Fruit fly (Drosophila melanogaster) whole organism, embryonic: ENCODE data around the gene CG9263.

Experiments used
- Awh ChIP-seq: fragments of 200-800 bp; sonication (Bioruptor generic); IDR thresholded peaks from 2 replicates; pipeline ENCODE4, ENCODE4 v1.3.6; 2022; ENCODE audit warnings: missing biosample characterization, missing genetic modification characterization
- C15 ChIP-seq: fragments of 200-800 bp; sonication (Bioruptor generic); IDR thresholded peaks from 3 replicates; pipeline ENCODE4 v1.3.6; 2022; ENCODE audit warnings: missing biosample characterization, missing genetic modification characterization
- CG10321 ChIP-seq: fragments of 200-800 bp; sonication (Bioruptor generic); IDR thresholded peaks from 2 replicates; pipeline ENCODE4 v1.3.6; 2022; ENCODE audit warnings: missing biosample characterization, missing genetic modification characterization
- CG11398 ChIP-seq: fragments of 200-800 bp; sonication (Bioruptor generic); optimal IDR thresholded peaks from 2 replicates; lab custom pipeline; 2016; ENCODE audit warnings: missing biosample characterization, missing genetic modification characterization
- CG12071 ChIP-seq: fragments of 200-800 bp; sonication (Bioruptor generic); optimal IDR thresholded peaks from 3 replicates; lab custom pipeline; 2018; ENCODE audit warnings: missing biosample characterization, mild to moderate bottlenecking, missing genetic modification characterization
- CG13287 ChIP-seq: fragments of 200-800 bp; sonication (Bioruptor generic); IDR thresholded peaks from 2 replicates; pipeline ENCODE4 v1.3.6; 2022; ENCODE audit warnings: missing biosample characterization, missing genetic modification characterization; ENCODE audit not compliant: partially characterized antibody
- CG14014 ChIP-seq: fragments of 200-800 bp; sonication (Bioruptor generic); IDR thresholded peaks from 2 replicates; pipeline ENCODE4 v1.3.6; 2022; ENCODE audit warnings: missing biosample characterization, missing genetic modification characterization
- CG14965 ChIP-seq: fragments of 200-800 bp; sonication (Bioruptor generic); optimal IDR thresholded peaks from 2 replicates; lab custom pipeline; 2016; ENCODE audit warnings: missing biosample characterization, missing genetic modification characterization, borderline replicate concordance
- CG1602 ChIP-seq: fragments of 200-800 bp; sonication (Bioruptor generic); optimal IDR thresholded peaks from 3 replicates; lab custom pipeline; 2016; ENCODE audit warnings: missing biosample characterization, missing genetic modification characterization
- CG17328 ChIP-seq: fragments of 200-800 bp; sonication (Bioruptor generic); IDR thresholded peaks from 2 replicates; pipeline ENCODE4 v1.3.6; 2022; ENCODE audit warnings: missing biosample characterization, missing genetic modification characterization
- CG17568 ChIP-seq: fragments of 200-800 bp; sonication (Bioruptor generic); optimal IDR thresholded peaks from 2 replicates; lab custom pipeline; 2018; ENCODE audit warnings: missing biosample characterization, mild to moderate bottlenecking, missing genetic modification characterization, moderate library complexity
- CG2678 ChIP-seq: fragments of 200-800 bp; sonication (Bioruptor generic); optimal IDR thresholded peaks from 3 replicates; lab custom pipeline; 2019; ENCODE audit warnings: missing biosample characterization, mild to moderate bottlenecking, missing genetic modification characterization, moderate library complexity
- CG34376 ChIP-seq: fragments of 200-800 bp; sonication (Bioruptor generic); optimal IDR thresholded peaks from 2 replicates; lab custom pipeline; 2018; ENCODE audit warnings: missing biosample characterization, mild to moderate bottlenecking, missing genetic modification characterization
- CG4707 ChIP-seq: fragments of 200-800 bp; sonication (Bioruptor generic); optimal IDR thresholded peaks from 2 replicates; lab custom pipeline; 2018; ENCODE audit warnings: missing biosample characterization, mild to moderate bottlenecking, missing genetic modification characterization, moderate library complexity
- CHES-1-like ChIP-seq: fragments of 200-800 bp; sonication (Bioruptor generic); optimal IDR thresholded peaks from 2 replicates; lab custom pipeline; 2016; ENCODE audit warnings: missing biosample characterization, missing genetic modification characterization
- CTCF ChIP-seq: fragments of 200-800 bp; sonication (Bioruptor generic); optimal IDR thresholded peaks from 2 replicates; lab custom pipeline; 2017; ENCODE audit warnings: missing biosample characterization, mild to moderate bottlenecking, missing genetic modification characterization, moderate library complexity
- Dip2 ChIP-seq: fragments of 200-800 bp; sonication (Bioruptor generic); IDR thresholded peaks from 2 replicates; pipeline ENCODE4 v1.3.6; 2022; ENCODE audit warnings: missing biosample characterization, missing genetic modification characterization
- Doc2 ChIP-seq: fragments of 200-800 bp; sonication (Bioruptor generic); IDR thresholded peaks from 2 replicates; pipeline ENCODE4 v1.3.6; 2022; ENCODE audit warnings: missing biosample characterization, missing genetic modification characterization
- HLH54F ChIP-seq: fragments of 200-800 bp; sonication (Bioruptor generic); optimal IDR thresholded peaks from 3 replicates; lab custom pipeline; 2016; ENCODE audit warnings: missing biosample characterization, missing genetic modification characterization
- HLHmδ ChIP-seq: fragments of 200-800 bp; sonication (Bioruptor generic); optimal IDR thresholded peaks from 2 replicates; lab custom pipeline; 2018; ENCODE audit warnings: missing biosample characterization, mild to moderate bottlenecking, missing genetic modification characterization, moderate library complexity
- MBD-R2 ChIP-seq: fragments of 200-800 bp; sonication (Bioruptor generic); IDR thresholded peaks from 2 replicates; pipeline ENCODE4 v1.3.6; 2022; ENCODE audit warnings: missing biosample characterization, missing genetic modification characterization
- MESR4 ChIP-seq: fragments of 200-800 bp; sonication (Bioruptor generic); optimal IDR thresholded peaks from 2 replicates; lab custom pipeline; 2018; ENCODE audit warnings: missing biosample characterization, mild to moderate bottlenecking, missing genetic modification characterization, moderate library complexity
- Oli ChIP-seq: fragments of 200-800 bp; sonication (Bioruptor generic); optimal IDR thresholded peaks from 2 replicates; lab custom pipeline; 2018; ENCODE audit warnings: missing biosample characterization, mild to moderate bottlenecking, missing genetic modification characterization, moderate library complexity
- Six4 ChIP-seq: fragments of 200-800 bp; sonication (Bioruptor generic); optimal IDR thresholded peaks from 2 replicates; lab custom pipeline; 2016; ENCODE audit warnings: missing biosample characterization, missing genetic modification characterization
- TFAM ChIP-seq: fragments of 200-800 bp; sonication (Bioruptor generic); optimal IDR thresholded peaks from 2 replicates; lab custom pipeline; 2017; ENCODE audit warnings: missing biosample characterization, missing genetic modification characterization, inconsistent platforms
- Vsx1 ChIP-seq: fragments of 200-800 bp; sonication (Bioruptor generic); optimal IDR thresholded peaks from 2 replicates; lab custom pipeline; 2017; ENCODE audit warnings: missing biosample characterization, mild to moderate bottlenecking, missing genetic modification characterization, missing genetic modification reagents
- abd-A ChIP-seq: fragments of 200-800 bp; sonication (Bioruptor generic); optimal IDR thresholded peaks from 3 replicates; lab custom pipeline; 2019; ENCODE audit warnings: missing biosample characterization, mild to moderate bottlenecking, missing genetic modification characterization, moderate library complexity
- amos ChIP-seq: fragments of 200-800 bp; sonication (Bioruptor generic); IDR thresholded peaks from 2 replicates; pipeline ENCODE4 v1.3.6; 2022; ENCODE audit warnings: missing biosample characterization, missing genetic modification characterization; ENCODE audit not compliant: partially characterized antibody
- cato ChIP-seq: fragments of 200-800 bp; sonication (Bioruptor generic); optimal IDR thresholded peaks from 2 replicates; lab custom pipeline; 2016; ENCODE audit warnings: missing biosample characterization, missing genetic modification characterization, borderline replicate concordance
- dmrt99B ChIP-seq: fragments of 200-800 bp; sonication (Bioruptor generic); optimal IDR thresholded peaks from 2 replicates; lab custom pipeline; 2018; ENCODE audit warnings: missing biosample characterization, mild to moderate bottlenecking, missing genetic modification characterization, moderate library complexity
- emc ChIP-seq: fragments of 200-800 bp; sonication (Bioruptor generic); optimal IDR thresholded peaks from 2 replicates; lab custom pipeline; 2016; ENCODE audit warnings: missing biosample characterization, missing genetic modification characterization
- gcm2 ChIP-seq: fragments of 200-800 bp; sonication (Bioruptor generic); optimal IDR thresholded peaks from 2 replicates; lab custom pipeline; 2016; ENCODE audit warnings: missing biosample characterization, missing genetic modification characterization
- hb ChIP-seq: fragments of 200-800 bp; sonication (Bioruptor generic); IDR thresholded peaks from 3 replicates; pipeline ENCODE4 v1.3.6; 2022; ENCODE audit warnings: missing biosample characterization, missing genetic modification characterization; ENCODE audit not compliant: partially characterized antibody
- hth ChIP-seq: fragments of >200 bp; optimal IDR thresholded peaks from 2 replicates; lab custom pipeline; 2017; ENCODE audit warnings: inconsistent platforms
- kay ChIP-seq: fragments of 200-800 bp; sonication (Bioruptor generic); optimal IDR thresholded peaks from 2 replicates; lab custom pipeline; 2016; ENCODE audit warnings: missing biosample characterization, missing genetic modification characterization
- nerfin-2 ChIP-seq: fragments of 200-800 bp; sonication (Bioruptor generic); IDR thresholded peaks from 2 replicates; pipeline ENCODE4 v1.3.6; 2022; ENCODE audit warnings: missing biosample characterization, missing genetic modification characterization; ENCODE audit not compliant: partially characterized antibody
- onecut ChIP-seq: fragments of 200-800 bp; sonication (Bioruptor generic); IDR thresholded peaks from 2 replicates; pipeline ENCODE4 v1.3.6; 2022; ENCODE audit warnings: missing biosample characterization, missing genetic modification characterization
- pum ChIP-seq: fragments of 200-800 bp; sonication (Bioruptor generic); optimal IDR thresholded peaks from 2 replicates; lab custom pipeline; 2016; ENCODE audit warnings: missing biosample characterization, missing genetic modification characterization
- repo ChIP-seq: fragments of 200-800 bp; sonication (Bioruptor generic); optimal IDR thresholded peaks from 2 replicates; lab custom pipeline; 2016; ENCODE audit warnings: missing biosample characterization, missing genetic modification characterization
- scrt ChIP-seq: fragments of 200-800 bp; sonication (Bioruptor generic); optimal IDR thresholded peaks from 2 replicates; lab custom pipeline; 2018; ENCODE audit warnings: missing biosample characterization, mild to moderate bottlenecking, missing genetic modification characterization, moderate library complexity
- sd ChIP-seq: fragments of 200-800 bp; sonication (Bioruptor generic); optimal IDR thresholded peaks from 3 replicates; lab custom pipeline; 2018; ENCODE audit warnings: missing biosample characterization, mild to moderate bottlenecking, missing genetic modification characterization, moderate library complexity
- sna ChIP-seq: fragments of 200-800 bp; sonication (Bioruptor generic); IDR thresholded peaks from 2 replicates; pipeline ENCODE4 v1.3.6; 2022; ENCODE audit warnings: missing biosample characterization, missing genetic modification characterization; ENCODE audit not compliant: partially characterized antibody
- sr ChIP-seq: fragments of 200-800 bp; sonication (Bioruptor generic); IDR thresholded peaks from 3 replicates; pipeline ENCODE4 v1.3.6; 2022; ENCODE audit warnings: missing biosample characterization, missing genetic modification characterization
- ssp ChIP-seq: fragments of 200-800 bp; sonication (Bioruptor generic); IDR thresholded peaks from 2 replicates; pipeline ENCODE4 v1.3.6; 2022; ENCODE audit warnings: missing biosample characterization, missing genetic modification characterization
- tap ChIP-seq: fragments of 200-800 bp; optimal IDR thresholded peaks from 3 replicates; lab custom pipeline; 2019; ENCODE audit warnings: missing biosample characterization, mild to moderate bottlenecking, missing genetic modification characterization, moderate library complexity
- tio ChIP-seq: fragments of 200-800 bp; sonication (Bioruptor generic); optimal IDR thresholded peaks from 2 replicates; lab custom pipeline; 2017; ENCODE audit warnings: missing biosample characterization, missing genetic modification characterization, inconsistent platforms
- tll ChIP-seq, 2 experiments: fragments of 200-800 bp in 1 of 2; fragments of >200 bp in 1 of 2; sonication (Bioruptor generic) in 1 of 2; optimal IDR thresholded peaks; 2 replicates each; lab custom pipeline; 2017 to 2019; ENCODE audit warnings: missing biosample characterization in 2 of 2, missing genetic modification characterization in 2 of 2, mild to moderate bottlenecking in 1 of 2, moderate library complexity in 1 of 2
- trem ChIP-seq: fragments of 200-800 bp; optimal IDR thresholded peaks from 3 replicates; lab custom pipeline; 2019; ENCODE audit warnings: missing biosample characterization, mild to moderate bottlenecking, missing genetic modification characterization, moderate library complexity
- vfl ChIP-seq: fragments of 200-800 bp; sonication (Bioruptor generic); optimal IDR thresholded peaks from 2 replicates; lab custom pipeline; 2016; ENCODE audit warnings: missing biosample characterization, missing genetic modification characterization
- wor ChIP-seq: fragments of 200-800 bp; sonication (Bioruptor generic); IDR thresholded peaks from 2 replicates; pipeline ENCODE4 v1.3.6; 2022; ENCODE audit warnings: missing biosample characterization, missing genetic modification characterization

The CG9263 gene

DNA sequence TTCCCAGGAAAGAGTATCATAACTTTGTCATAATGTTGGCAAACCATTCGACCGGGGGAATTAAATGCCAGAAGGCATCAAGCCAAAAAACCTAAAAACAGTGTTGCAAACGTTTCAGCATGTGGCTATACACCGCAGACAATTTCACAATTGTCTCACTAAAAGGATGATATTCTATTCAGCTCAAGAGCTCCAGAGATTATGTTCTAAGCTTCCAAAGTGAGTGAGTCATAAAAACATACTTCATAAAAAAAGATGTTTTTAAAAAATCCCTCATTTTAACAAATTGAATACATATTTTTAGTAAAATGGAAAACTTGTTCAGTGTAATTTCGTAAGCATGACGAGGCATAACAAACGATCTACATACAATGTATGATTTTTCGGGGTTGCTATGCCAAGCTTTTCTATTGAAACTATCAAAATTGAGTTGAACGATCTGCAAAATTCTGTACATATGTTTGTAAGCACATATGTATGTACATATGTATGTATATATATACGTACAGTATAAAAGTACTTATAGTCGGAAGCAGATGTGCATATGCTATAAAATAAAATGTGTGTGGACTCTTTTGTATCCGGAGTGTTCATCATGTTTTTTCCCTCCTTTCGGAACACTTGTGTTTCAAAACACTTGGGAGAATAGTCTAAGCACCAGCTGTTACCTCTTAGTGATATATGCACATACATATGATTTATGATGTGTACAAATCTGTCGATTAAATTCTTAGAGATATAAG is 27.3 kb downstream of the CG9263 start (continued):
- TF ChIP-seq CG14965 (GFP tag; lab: Kevin White, UChicago) (peak; percentile 57), sna (GFP tag; lab: Robert Waterston, UW) (no peak), tll (GFP tag; optimal IDR thresholded peaks at IDR 0.05; lab: Kevin White, UChicago) (no peak), CG1602 (GFP tag; lab: Kevin White, UChicago) (peak; percentile 50), Six4 (GFP tag; lab: Kevin White, UChicago) (peak; percentile 41), Oli (tag; lab: Kevin White, UChicago) (peak; percentile 70), CG13287 (GFP tag; lab: Robert Waterston, UW) (no peak), CG2678 (tag; lab: Kevin White, UChicago) (peak; percentile 82), nerfin-2 (GFP tag; lab: Robert Waterston, UW) (no peak), ssp (GFP tag; lab: Robert Waterston, UW) (no peak), hb (GFP tag; lab: Robert Waterston, UW) (no peak), scrt (GFP tag; lab: Kevin White, UChicago) (peak; percentile 51), trem (tag; lab: Kevin White, UChicago) (peak; percentile 49), pum (peak; percentile 54), abd-A (tag; lab: Kevin White, UChicago) (no peak), CG17568 (GFP tag; lab: Kevin White, UChicago) (peak; percentile 65), onecut (GFP tag; lab: Robert Waterston, UW) (peak; percentile 50), CG11398 (GFP tag; lab: Kevin White, UChicago) (no peak), dmrt99B (peak; percentile 85), CG17328 (GFP tag; lab: Robert Waterston, UW) (peak; percentile 77), tio (GFP tag; lab: Kevin White, UChicago) (peak; percentile 9), gcm2 (peak; percentile 15), Dip2 (no peak), amos (GFP tag; lab: Robert Waterston, UW) (no peak), repo (GFP tag; lab: Kevin White, UChicago) (peak; percentile 53), hth (lab: Kevin White, UChicago) (no peak), vfl (GFP tag; lab: Kevin White, UChicago) (no peak), MESR4 (GFP tag; lab: Kevin White, UChicago) (no peak), wor (peak; percentile 41), TFAM (GFP tag; lab: Kevin White, UChicago) (no peak), HLH54F (GFP tag; lab: Kevin White, UChicago) (peak; percentile 43), C15 (GFP tag; lab: Robert Waterston, UW) (peak; percentile 62; the same call in 1 of the 3 replicates), sd (tag; lab: Kevin White, UChicago) (peak; percentile 8), Doc2 (GFP tag; lab: Robert Waterston, UW) (no peak; the same call in 1 of the 2 replicates), CTCF (GFP tag; lab: Kevin White, UChicago) (no peak), CG12071 (GFP tag; lab: Kevin White, UChicago) (peak; percentile 80), CG10321 (GFP tag; lab: Robert Waterston, UW) (no peak), sr (GFP tag; lab: Robert Waterston, UW) (peak; percentile 27; the same call in 1 of the 3 replicates), Awh (GFP tag; lab: Robert Waterston, UW) (peak; percentile 85), cato (no peak), kay (GFP tag; lab: Kevin White, UChicago) (peak; percentile 69), MBD-R2 (GFP tag; lab: Robert Waterston, UW) (no peak; the same call in 1 of the 2 replicates), tap (tag; lab: Kevin White, UChicago) (peak; percentile 79), CG34376 (GFP tag; lab: Kevin White, UChicago) (no peak), HLHmδ (GFP tag; lab: Kevin White, UChicago) (no peak), CG4707 (GFP tag; lab: Kevin White, UChicago) (no peak), emc (GFP tag; lab: Kevin White, UChicago) (peak; percentile 87), CHES-1-like (GFP tag; lab: Kevin White, UChicago) (peak; percentile 29), CG14014 (GFP tag; lab: Robert Waterston, UW) (peak; percentile 83), Vsx1 (GFP tag; lab: Kevin White, UChicago) (peak; percentile 14)
